Worm (Caenorhabditis elegans) whole organism, mixed stage, embryonic: Measurements from ENCODE around the gene atgl-1.

Source experiments
- blmp-1 ChIP-seq: fragments of 150-350 bp; optimal IDR thresholded peaks from 2 replicates; lab custom pipeline; 2014; ENCODE audit warnings: missing biosample characterization, missing genetic modification characterization
- elt-1 ChIP-seq: sonication (generic microtip); optimal IDR thresholded peaks from 2 replicates; lab custom pipeline; 2017; ENCODE audit warnings: missing genetic modification characterization, mild to moderate bottlenecking, missing compliant biosample characterization, antibody characterized with exemption, moderate library complexity, borderline replicate concordance; ENCODE audit not compliant: insufficient read depth
- lin-13 ChIP-seq: fragments of 150-350 bp; optimal IDR thresholded peaks from 2 replicates; lab custom pipeline; 2014; ENCODE audit warnings: missing biosample characterization, missing genetic modification characterization
- lsy-2 ChIP-seq: fragments of 150-350 bp; optimal IDR thresholded peaks from 2 replicates; lab custom pipeline; 2014; ENCODE audit warnings: missing biosample characterization, missing genetic modification characterization
- mep-1 ChIP-seq: fragments of 150-350 bp; optimal IDR thresholded peaks from 2 replicates; lab custom pipeline; 2017; ENCODE audit warnings: missing biosample characterization, missing genetic modification reagents, missing genetic modification characterization, inconsistent platforms
- nhr-12 ChIP-seq: fragments of 150-350 bp; optimal IDR thresholded peaks from 2 replicates; lab custom pipeline; 2014; ENCODE audit warnings: missing biosample characterization, missing genetic modification characterization
- nhr-237 ChIP-seq: fragments of 150-350 bp; optimal IDR thresholded peaks from 2 replicates; lab custom pipeline; 2014; ENCODE audit warnings: missing biosample characterization, missing genetic modification characterization
- snpc-4 ChIP-seq: fragments of 150-350 bp; optimal IDR thresholded peaks from 2 replicates; lab custom pipeline; 2014; ENCODE audit warnings: missing biosample characterization, missing genetic modification characterization
- unc-39 ChIP-seq: fragments of 150-350 bp; optimal IDR thresholded peaks from 2 replicates; lab custom pipeline; 2014; ENCODE audit warnings: missing biosample characterization, missing genetic modification characterization
- unc-62 ChIP-seq: fragments of 150-350 bp; optimal IDR thresholded peaks from 2 replicates; lab custom pipeline; 2014; ENCODE audit warnings: missing biosample characterization, missing genetic modification reagents, missing genetic modification characterization
- ztf-11 ChIP-seq: fragments of 150-350 bp; optimal IDR thresholded peaks from 2 replicates; lab custom pipeline; 2014; ENCODE audit warnings: missing biosample characterization, missing genetic modification characterization

DNA sequence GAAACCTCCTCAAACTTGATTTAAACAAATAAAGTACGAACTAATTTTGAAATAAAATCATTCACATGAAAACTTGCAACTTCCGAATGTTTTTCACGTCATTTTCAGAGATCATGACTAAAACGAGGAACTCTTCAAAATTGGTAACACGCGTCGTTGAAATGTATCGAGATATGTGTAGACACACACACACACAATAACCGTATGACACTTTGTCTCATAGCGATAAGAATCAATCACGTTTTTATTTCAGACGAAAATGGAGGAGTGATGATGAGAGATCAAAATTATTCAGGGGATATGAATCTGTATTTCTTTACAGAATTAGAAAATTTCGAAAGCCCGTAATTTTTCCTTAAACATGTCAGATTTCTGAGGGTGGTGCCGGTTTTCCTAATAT lies 3.5 kb upstream of the atgl-1 start:
- no peak for TF ChIP-seq lsy-2 (tag; lab: Kevin White, UChicago)
- no peak for TF ChIP-seq ztf-11 (tag; lab: Kevin White, UChicago)
- no peak for TF ChIP-seq nhr-237 (tag; lab: Kevin White, UChicago)
- TF ChIP-seq elt-1, result no peak
- no peak for TF ChIP-seq snpc-4 (tag; lab: Kevin White, UChicago)
- no peak for TF ChIP-seq mep-1 (tag; lab: Kevin White, UChicago)
- no peak for TF ChIP-seq nhr-12 (tag; lab: Kevin White, UChicago)
- no peak for TF ChIP-seq lin-13
- no peak for TF ChIP-seq unc-62 (GFP tag; lab: Kevin White, UChicago)
- TF ChIP-seq unc-39 (tag; lab: Kevin White, UChicago), result no peak
- TF ChIP-seq blmp-1 (tag; lab: Kevin White, UChicago), result no peak
